Worm (Caenorhabditis elegans): ENCODE measurements around the gene C17C3.3.

DNA sequence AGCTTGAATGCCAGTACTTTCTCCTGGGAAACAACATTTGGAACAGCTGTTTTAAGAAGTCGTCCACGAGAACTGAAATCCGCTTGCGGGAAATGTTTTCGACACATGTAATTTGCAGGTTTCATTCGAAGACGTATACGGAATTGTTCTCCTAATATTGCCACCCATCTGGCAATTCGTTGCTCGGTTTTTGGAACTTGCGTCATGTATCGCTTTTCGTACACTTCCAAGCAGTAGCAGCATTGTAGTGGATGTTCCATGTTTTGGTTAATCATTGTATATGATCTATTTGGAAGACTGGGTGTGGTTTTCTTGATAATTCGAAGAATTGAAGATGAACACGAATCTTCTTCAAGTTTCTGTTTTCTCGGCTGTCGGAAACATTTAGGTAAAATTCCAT is 26.3 kb downstream of the C17C3.3 start:
- TF ChIP-seq ama-1 (optimal IDR thresholded peaks at IDR 0.05): no peak
- TF ChIP-seq ceh-36 (tag; optimal IDR thresholded peaks at IDR 0.05): no peak
- TF ChIP-seq tbx-11 (GFP tag; IDR thresholded peaks at IDR 0.05): no peak
- TF ChIP-seq flt-1 (GFP tag; IDR thresholded peaks at IDR 0.05): no peak
- TF ChIP-seq ceh-13 (GFP tag; optimal IDR thresholded peaks at IDR 0.05): no peak

All from whole organism, early embryonic.